Fruit fly (Drosophila melanogaster): Measurements from ENCODE around the gene alphaCOP.

Gene alphaCOP

dm6 chr3L:1609611-1610010 is 35.4 kb downstream of the alphaCOP start (continued):
- no peak for TF ChIP-seq Eip93F (GFP tag; optimal IDR thresholded peaks at IDR 0.05)
- no peak for TF ChIP-seq topi (GFP tag; optimal IDR thresholded peaks at IDR 0.05)
- TF ChIP-seq eg (GFP tag; IDR thresholded peaks at IDR 0.05), result peak; percentile 43; the same call in 2 of the 3 replicates
- TF ChIP-seq spab (GFP tag; optimal IDR thresholded peaks at IDR 0.05), result no peak
- TF ChIP-seq CG31627 (GFP tag; optimal IDR thresholded peaks at IDR 0.05), result no peak
- TF ChIP-seq CG8632 (GFP tag; optimal IDR thresholded peaks at IDR 0.05), result no peak
- TF ChIP-seq CG9139 (GFP tag; optimal IDR thresholded peaks at IDR 0.05), result no peak
- TF ChIP-seq Eip78C (GFP tag), result peak; percentile 77
- TF ChIP-seq Gug (GFP tag; IDR thresholded peaks at IDR 0.05), result peak; percentile 19; the same call in 1 of the 2 replicates
- TF ChIP-seq Sox14 (GFP tag; optimal IDR thresholded peaks at IDR 0.05), result peak; percentile 9
- TF ChIP-seq dac (GFP tag; optimal IDR thresholded peaks at IDR 0.05), result no peak
- peak; percentile 11 for TF ChIP-seq acj6 (GFP tag; optimal IDR thresholded peaks at IDR 0.05)
- TF ChIP-seq Lpt (GFP tag; optimal IDR thresholded peaks at IDR 0.05), result peak; percentile 23
- TF ChIP-seq CG8119 (GFP tag; IDR thresholded peaks at IDR 0.05), result peak; percentile 28; the same call in 1 of the 3 replicates
- TF ChIP-seq achi (GFP tag; optimal IDR thresholded peaks at IDR 0.05), result peak; percentile 20

- TF ChIP-seq net (GFP tag; optimal IDR thresholded peaks at IDR 0.05), result no peak
- TF ChIP-seq ss (GFP tag; optimal IDR thresholded peaks at IDR 0.05), result no peak
Measured at dm6 chr3L:1602833-1603128, 42.2 kb downstream of the alphaCOP start, which contains the start of the genes CG18170 and CG33791. Gene CG18170, plus strand, starts transcription at chr3L:1602954. Gene CG33791, plus strand, starts transcription at chr3L:1602954.

- peak; percentile 64 for TF ChIP-seq Eip78C (GFP tag)
- TF ChIP-seq esn (GFP tag; optimal IDR thresholded peaks at IDR 0.05), result no peak
- no peak for TF ChIP-seq fd59A (GFP tag; optimal IDR thresholded peaks at IDR 0.05)
- no peak for TF ChIP-seq spab (GFP tag; optimal IDR thresholded peaks at IDR 0.05)
- TF ChIP-seq CG7368 (GFP tag; optimal IDR thresholded peaks at IDR 0.05), result no peak
- TF ChIP-seq ss (GFP tag; optimal IDR thresholded peaks at IDR 0.05), result peak in 1 of 2 experiments; percentile 2
- peak; percentile 77 for TF ChIP-seq fkh (GFP tag; optimal IDR thresholded peaks at IDR 0.05)
- no peak for TF ChIP-seq CG8632 (GFP tag; optimal IDR thresholded peaks at IDR 0.05)
- peak; percentile 99 for TF ChIP-seq svp (GFP tag)
- TF ChIP-seq Hr38 (GFP tag; optimal IDR thresholded peaks at IDR 0.05), result no peak
- no peak for TF ChIP-seq CG11762 (GFP tag; optimal IDR thresholded peaks at IDR 0.05; ENCODE audit: insufficient read depth)
- no peak for TF ChIP-seq Sox15 (GFP tag; optimal IDR thresholded peaks at IDR 0.05)
- TF ChIP-seq lz (GFP tag; optimal IDR thresholded peaks at IDR 0.05), result no peak
- 0 out of 3 replicates have a peak, but pooled peaks have one; percentile 24 for TF ChIP-seq CG6163 (GFP tag; IDR thresholded peaks at IDR 0.05)
- TF ChIP-seq eg (GFP tag; IDR thresholded peaks at IDR 0.05), result 0 out of 3 replicates have a peak, but pooled peaks have one; percentile 30
Measured at dm6 chr3L:1602064-1602832, 42.8 kb downstream of the alphaCOP start, which contains the start of gene CG12104. Gene CG12104, minus strand, starts transcription at chr3L:1602674.

- TF ChIP-seq CG6163 (GFP tag; IDR thresholded peaks at IDR 0.05) (peak; percentile 79), Smox (GFP tag; optimal IDR thresholded peaks at IDR 0.05) (no peak), Sox102F (GFP tag; optimal IDR thresholded peaks at IDR 0.05) (peak; percentile 6), Hr39 (GFP tag; optimal IDR thresholded peaks at IDR 0.05) (no peak), dsx (GFP tag; optimal IDR thresholded peaks at IDR 0.05; ENCODE audit: poor library complexity, severe bottlenecking) (peak; percentile 36), net (GFP tag; optimal IDR thresholded peaks at IDR 0.05) (peak; percentile 7), Ets96B (tag; optimal IDR thresholded peaks at IDR 0.05) (no peak), ss (GFP tag; optimal IDR thresholded peaks at IDR 0.05) (peak; percentile 34 to 45), Sox14 (GFP tag; optimal IDR thresholded peaks at IDR 0.05) (peak; percentile 31), CG8319 (GFP tag; optimal IDR thresholded peaks at IDR 0.05) (no peak), Hr38 (GFP tag; optimal IDR thresholded peaks at IDR 0.05) (no peak), CG10669 (GFP tag; optimal IDR thresholded peaks at IDR 0.05) (no peak), CG6276 (GFP tag; optimal IDR thresholded peaks at IDR 0.05) (peak; percentile 42), fd85E (GFP tag; optimal IDR thresholded peaks at IDR 0.05) (no peak), svp (GFP tag) (peak; percentile 75), CG6854 (GFP tag; optimal IDR thresholded peaks at IDR 0.05) (peak; percentile 26), CG6808 (GFP tag; optimal IDR thresholded peaks at IDR 0.05) (peak; percentile 32), Blimp-1 (GFP tag; optimal IDR thresholded peaks at IDR 0.05) (peak; percentile 91), Eip78C (GFP tag) (peak; percentile 76), Ets21C (GFP tag; optimal IDR thresholded peaks at IDR 0.05) (no peak), CG34406 (GFP tag; optimal IDR thresholded peaks at IDR 0.05) (no peak), Lpt (GFP tag; optimal IDR thresholded peaks at IDR 0.05) (peak; percentile 20), CG15336 (GFP tag; IDR thresholded peaks at IDR 0.05) (0 out of 2 replicates have a peak, but pooled peaks have one; percentile 21), Eip93F (GFP tag; optimal IDR thresholded peaks at IDR 0.05) (no peak)
Measured at dm6 chr3L:1592822-1593452, 52.1 kb downstream of the alphaCOP start.

All from whole organism, prepupa.